Fruit fly (Drosophila melanogaster): ENCODE data around the gene CG1662.

CG1662 gene

DNA sequence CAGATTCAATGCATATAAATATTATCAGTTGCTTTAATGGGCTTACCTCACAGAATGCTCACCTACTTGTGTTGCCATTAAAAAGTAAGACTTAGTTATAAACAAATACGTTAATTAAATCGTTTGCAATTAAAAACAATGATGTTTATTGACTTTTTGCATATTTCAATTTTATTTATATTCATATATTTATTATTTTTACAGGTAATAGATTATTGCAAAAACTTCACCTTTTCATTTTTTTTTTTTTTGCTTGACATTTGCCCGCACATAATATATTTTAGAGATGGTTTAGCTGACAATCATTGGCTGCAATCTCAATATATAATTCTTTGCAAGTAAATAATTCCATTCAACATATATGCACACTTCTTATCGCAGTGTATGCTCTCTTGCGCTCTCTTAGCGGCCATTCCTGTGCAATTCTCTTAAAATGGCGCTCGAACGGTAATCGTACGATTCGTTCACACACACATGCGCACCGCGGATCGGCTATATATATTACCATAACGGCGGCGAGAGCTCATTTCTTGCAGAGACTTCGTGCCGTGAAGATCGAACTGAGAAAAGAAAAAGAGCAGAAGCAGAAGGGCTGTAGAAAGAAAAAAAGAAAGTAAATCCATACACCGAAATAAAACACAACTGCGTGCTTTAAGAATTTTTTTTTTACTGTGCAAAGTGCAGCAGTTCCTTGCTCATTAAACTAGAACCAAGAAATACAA lies 9.2 kb downstream of the CG1662 start, which contains the start of gene Bcat (continued):
- TF ChIP-seq run (tag; optimal IDR thresholded peaks at IDR 0.05) = peak; percentile 11
- TF ChIP-seq Nf-YC (tag; optimal IDR thresholded peaks at IDR 0.05) = peak; percentile 69
- TF ChIP-seq MTF-1 (GFP tag; optimal IDR thresholded peaks at IDR 0.05; ENCODE audit: borderline replicate concordance) = no peak
- peak; percentile 82 for TF ChIP-seq CG10209 (GFP tag; optimal IDR thresholded peaks at IDR 0.05)
- TF ChIP-seq CG2199 (GFP tag; IDR thresholded peaks at IDR 0.05) = no peak
- TF ChIP-seq CG12104 (GFP tag; optimal IDR thresholded peaks at IDR 0.05) = peak; percentile 73
- no peak for TF ChIP-seq CG11696 (GFP tag; IDR thresholded peaks at IDR 0.05)
- TF ChIP-seq scrt (GFP tag; optimal IDR thresholded peaks at IDR 0.05) = peak; percentile 58
- peak; percentile 4 for TF ChIP-seq CG10462 (GFP tag; optimal IDR thresholded peaks at IDR 0.05)
- peak; percentile 67 for TF ChIP-seq Ssrp (tag; optimal IDR thresholded peaks at IDR 0.05)
- TF ChIP-seq ranshi (GFP tag; IDR thresholded peaks at IDR 0.05) = 0 out of 2 replicates have a peak, but pooled peaks have one; percentile 35
- TF ChIP-seq usp (GFP tag; optimal IDR thresholded peaks at IDR 0.05) = no peak
- TF ChIP-seq zen (tag; optimal IDR thresholded peaks at IDR 0.05) = peak; percentile 29
- TF ChIP-seq Neu2 (GFP tag; optimal IDR thresholded peaks at IDR 0.05; ENCODE audit: borderline replicate concordance) = no peak
- TF ChIP-seq pan (optimal IDR thresholded peaks at IDR 0.05) = no peak
- peak in 1 of 2 experiments; percentile 6 for TF ChIP-seq pan (GFP tag; optimal IDR thresholded peaks at IDR 0.05 in 1 of 2, IDR thresholded peaks at IDR 0.05 in 1 of 2)
- TF ChIP-seq Fer3 (tag; optimal IDR thresholded peaks at IDR 0.05) = peak; percentile 32
- peak; percentile 83 for TF ChIP-seq CG7839 (tag; optimal IDR thresholded peaks at IDR 0.05)
- TF ChIP-seq CG18619 (GFP tag; optimal IDR thresholded peaks at IDR 0.05) = peak; percentile 86
- peak; percentile 26; the same call in 1 of the 2 replicates for TF ChIP-seq CG17328 (GFP tag; IDR thresholded peaks at IDR 0.05)
- peak; percentile 76 for TF ChIP-seq ind (GFP tag; optimal IDR thresholded peaks at IDR 0.05)
- no peak for TF ChIP-seq her (GFP tag; optimal IDR thresholded peaks at IDR 0.05)
- TF ChIP-seq CG6854 (GFP tag; optimal IDR thresholded peaks at IDR 0.05) = peak; percentile 44
- TF ChIP-seq CG13775 (GFP tag; optimal IDR thresholded peaks at IDR 0.05) = peak; percentile 83
- TF ChIP-seq pfk (GFP tag; optimal IDR thresholded peaks at IDR 0.05) = no peak
- TF ChIP-seq CG18476 (GFP tag; optimal IDR thresholded peaks at IDR 0.05) = peak; percentile 49
- TF ChIP-seq CG6689 (GFP tag; IDR thresholded peaks at IDR 0.05) = peak; percentile 74
- TF ChIP-seq dm (GFP tag; optimal IDR thresholded peaks at IDR 0.05) = no peak
- TF ChIP-seq nmo (GFP tag; optimal IDR thresholded peaks at IDR 0.05) = peak; percentile 84
- peak; percentile 23 for TF ChIP-seq nerfin-1 (tag; optimal IDR thresholded peaks at IDR 0.05)
- peak; percentile 70 for TF ChIP-seq org-1 (GFP tag; optimal IDR thresholded peaks at IDR 0.05)
- no peak for TF ChIP-seq Stat92E (GFP tag; optimal IDR thresholded peaks at IDR 0.05)
- no peak for TF ChIP-seq HLH4C (GFP tag; IDR thresholded peaks at IDR 0.05; ENCODE audit: partially characterized antibody)
- TF ChIP-seq tin (GFP tag; optimal IDR thresholded peaks at IDR 0.05) = peak; percentile 52
- TF ChIP-seq H15 (GFP tag; IDR thresholded peaks at IDR 0.05) = no peak; the same call in 2 of the 3 replicates
- TF ChIP-seq Sox102F (GFP tag; optimal IDR thresholded peaks at IDR 0.05) = peak; percentile 78
- TF ChIP-seq E2f1 (GFP tag; IDR thresholded peaks at IDR 0.05) = 0 out of 2 replicates have a peak, but pooled peaks have one; percentile 26
- TF ChIP-seq Dref (GFP tag; IDR thresholded peaks at IDR 0.05) = no peak
- TF ChIP-seq Ada2b (GFP tag; IDR thresholded peaks at IDR 0.05) = peak; percentile 32
- no peak for TF ChIP-seq CG4617 (GFP tag; optimal IDR thresholded peaks at IDR 0.05; ENCODE audit: borderline replicate concordance)
- TF ChIP-seq knrl (GFP tag; IDR thresholded peaks at IDR 0.05; ENCODE audit: partially characterized antibody) = no peak
- peak; percentile 40 for TF ChIP-seq Blimp-1 (GFP tag; optimal IDR thresholded peaks at IDR 0.05)
- no peak for TF ChIP-seq Drgx (GFP tag; IDR thresholded peaks at IDR 0.05)
- TF ChIP-seq Rx (GFP tag; IDR thresholded peaks at IDR 0.05) = no peak; the same call in 1 of the 2 replicates
- TF ChIP-seq Hr78 (GFP tag; optimal IDR thresholded peaks at IDR 0.05) = peak in 1 of 2 experiments; percentile 20
- TF ChIP-seq CG30403 (GFP tag; optimal IDR thresholded peaks at IDR 0.05) = peak; percentile 82
- no peak; the same call in 1 of the 2 replicates for TF ChIP-seq klu (GFP tag; IDR thresholded peaks at IDR 0.05)
- peak; percentile 57; the same call in 1 of the 2 replicates for TF ChIP-seq CG11085 (GFP tag; IDR thresholded peaks at IDR 0.05)

Data from whole organism, embryonic.